Fruit fly (Drosophila melanogaster) whole organism, adult: ENCODE data around the gene CG8673.

ENCODE experiments used
- Clk ChIP-seq: fragments of 200-800 bp; sonication (Bioruptor generic); optimal IDR thresholded peaks from 2 replicates; lab custom pipeline; 2017; ENCODE audit warnings: missing biosample characterization, missing genetic modification characterization
- Crg-1 ChIP-seq: fragments of 200-800 bp; sonication (Bioruptor generic); optimal IDR thresholded peaks from 2 replicates; lab custom pipeline; 2016; ENCODE audit warnings: missing biosample characterization, missing genetic modification characterization
- bab1 ChIP-seq: fragments of 200-800 bp; sonication (Bioruptor generic); optimal IDR thresholded peaks from 3 replicates; lab custom pipeline; 2019; ENCODE audit warnings: missing biosample characterization, mild to moderate bottlenecking, missing genetic modification characterization, moderate library complexity
- cnc ChIP-seq, 2 experiments: fragments of >200 bp; optimal IDR thresholded peaks; 2 replicates each; lab custom pipeline; 2017
- ovo ChIP-seq: fragments of 200-800 bp; sonication (Bioruptor generic); optimal IDR thresholded peaks from 2 replicates; lab custom pipeline; 2016; ENCODE audit warnings: missing biosample characterization, missing genetic modification characterization
- tj ChIP-seq: fragments of 200-800 bp; sonication (Bioruptor generic); optimal IDR thresholded peaks from 3 replicates; lab custom pipeline; 2017; ENCODE audit warnings: missing biosample characterization, mild to moderate bottlenecking, missing genetic modification characterization, moderate library complexity

dm6 chr2L:8095176-8095575, 29.0 kb upstream of the CG8673 start:
- TF ChIP-seq Clk (GFP tag; lab: Kevin White, UChicago): no peak
- no peak for TF ChIP-seq Crg-1 (GFP tag; lab: Kevin White, UChicago)
- TF ChIP-seq ovo: no peak
- no peak for TF ChIP-seq cnc (optimal IDR thresholded peaks at IDR 0.05; lab: Kevin White, UChicago)
- peak; percentile 32 for TF ChIP-seq tj (GFP tag; lab: Kevin White, UChicago)
- TF ChIP-seq bab1 (GFP tag; lab: Kevin White, UChicago): no peak
